Fruit fly (Drosophila melanogaster) whole organism, embryonic: ENCODE measurements around the gene Sox100B.

Experiments
- CG10959 ChIP-seq: fragments of 200-800 bp; sonication (Bioruptor generic); IDR thresholded peaks from 2 replicates; pipeline ENCODE4 v1.3.6; 2022; ENCODE audit warnings: missing biosample characterization, missing genetic modification characterization
- CG11560 ChIP-seq: fragments of 200-800 bp; sonication (Bioruptor generic); IDR thresholded peaks from 3 replicates; pipeline ENCODE4 v1.3.6; 2022; ENCODE audit warnings: missing biosample characterization, missing genetic modification characterization
- CG12155 ChIP-seq: fragments of 200-800 bp; sonication (Bioruptor generic); optimal IDR thresholded peaks from 3 replicates; lab custom pipeline; 2016; ENCODE audit warnings: missing biosample characterization, missing genetic modification characterization
- CG14014 ChIP-seq: fragments of 200-800 bp; sonication (Bioruptor generic); IDR thresholded peaks from 2 replicates; pipeline ENCODE4 v1.3.6; 2022; ENCODE audit warnings: missing biosample characterization, missing genetic modification characterization
- CG1602 ChIP-seq: fragments of 200-800 bp; sonication (Bioruptor generic); optimal IDR thresholded peaks from 3 replicates; lab custom pipeline; 2016; ENCODE audit warnings: missing biosample characterization, missing genetic modification characterization
- CG16813 ChIP-seq: fragments of 200-800 bp; sonication (Bioruptor generic); IDR thresholded peaks from 3 replicates; pipeline ENCODE4 v1.3.6; 2022; ENCODE audit warnings: missing biosample characterization, missing genetic modification characterization; ENCODE audit not compliant: partially characterized antibody
- CG2120 ChIP-seq: fragments of 200-800 bp; sonication (Bioruptor generic); optimal IDR thresholded peaks from 3 replicates; lab custom pipeline; 2016; ENCODE audit warnings: missing biosample characterization, missing genetic modification characterization
- CG30020 ChIP-seq: fragments of 200-800 bp; optimal IDR thresholded peaks from 2 replicates; lab custom pipeline; 2019; ENCODE audit warnings: missing biosample characterization, mild to moderate bottlenecking, missing genetic modification characterization, moderate library complexity
- CG32772 ChIP-seq: fragments of 200-800 bp; sonication (Bioruptor generic); IDR thresholded peaks from 2 replicates; pipeline ENCODE4 v1.3.6; 2022; ENCODE audit warnings: missing biosample characterization, missing genetic modification characterization
- CG34422 ChIP-seq: fragments of 200-800 bp; sonication (Bioruptor generic); IDR thresholded peaks from 3 replicates; pipeline ENCODE4 v1.3.6; 2022; ENCODE audit warnings: missing biosample characterization, missing genetic modification characterization
- CG4360 ChIP-seq: fragments of 200-800 bp; sonication (Bioruptor generic); IDR thresholded peaks from 2 replicates; pipeline ENCODE4 v1.3.6; 2022; ENCODE audit warnings: missing biosample characterization, missing genetic modification characterization
- CG4707 ChIP-seq: fragments of 200-800 bp; sonication (Bioruptor generic); optimal IDR thresholded peaks from 2 replicates; lab custom pipeline; 2018; ENCODE audit warnings: missing biosample characterization, mild to moderate bottlenecking, missing genetic modification characterization, moderate library complexity
- CG5180 ChIP-seq: fragments of 200-800 bp; sonication (Bioruptor generic); optimal IDR thresholded peaks from 3 replicates; lab custom pipeline; 2017; ENCODE audit warnings: missing biosample characterization, missing genetic modification characterization, mild to moderate bottlenecking, moderate library complexity, missing genetic modification reagents
- CG6765 ChIP-seq: fragments of 200-800 bp; sonication (Bioruptor generic); optimal IDR thresholded peaks from 3 replicates; lab custom pipeline; 2017; ENCODE audit warnings: missing biosample characterization, mild to moderate bottlenecking, missing genetic modification characterization
- CG7745 ChIP-seq: fragments of 200-800 bp; sonication (Bioruptor generic); optimal IDR thresholded peaks from 2 replicates; lab custom pipeline; 2018; ENCODE audit warnings: missing biosample characterization, mild to moderate bottlenecking, missing genetic modification characterization, moderate library complexity
- CG8944 ChIP-seq: fragments of 200-800 bp; sonication (Bioruptor generic); optimal IDR thresholded peaks from 3 replicates; lab custom pipeline; 2016; ENCODE audit warnings: missing biosample characterization, missing genetic modification characterization
- CG9609 ChIP-seq: fragments of 200-800 bp; sonication (Bioruptor generic); optimal IDR thresholded peaks from 3 replicates; lab custom pipeline; 2016; ENCODE audit warnings: missing biosample characterization, missing genetic modification characterization
- CG9797 ChIP-seq: fragments of 200-800 bp; sonication (Bioruptor generic); optimal IDR thresholded peaks from 3 replicates; lab custom pipeline; 2018; ENCODE audit warnings: missing biosample characterization, mild to moderate bottlenecking, missing genetic modification characterization
- CTCF ChIP-seq: fragments of 200-800 bp; sonication (Bioruptor generic); optimal IDR thresholded peaks from 2 replicates; lab custom pipeline; 2017; ENCODE audit warnings: missing biosample characterization, mild to moderate bottlenecking, missing genetic modification characterization, moderate library complexity
- Dad ChIP-seq: fragments of 200-800 bp; sonication (Bioruptor generic); optimal IDR thresholded peaks from 3 replicates; lab custom pipeline; 2016; ENCODE audit warnings: missing biosample characterization, missing genetic modification characterization
- Dll ChIP-seq: fragments of 200-800 bp; sonication (Bioruptor generic); IDR thresholded peaks from 4 replicates; pipeline ENCODE4 v1.3.6; 2022; ENCODE audit warnings: missing biosample characterization, missing genetic modification characterization; ENCODE audit not compliant: partially characterized antibody
- Drgx ChIP-seq: fragments of 200-800 bp; sonication (Bioruptor generic); IDR thresholded peaks from 2 replicates; pipeline ENCODE4 v1.3.6; 2022; ENCODE audit warnings: missing biosample characterization, missing genetic modification characterization
- E2f1 ChIP-seq: fragments of 200-800 bp; sonication (Bioruptor generic); IDR thresholded peaks from 2 replicates; pipeline ENCODE4 v1.3.6; 2022; ENCODE audit warnings: missing biosample characterization, missing genetic modification characterization
- HHEX ChIP-seq: fragments of 200-800 bp; sonication (Bioruptor generic); optimal IDR thresholded peaks from 3 replicates; lab custom pipeline; 2017; ENCODE audit warnings: missing biosample characterization, mild to moderate bottlenecking, missing genetic modification characterization, missing genetic modification reagents
- Hmr ChIP-seq: fragments of 200-800 bp; sonication (Bioruptor generic); optimal IDR thresholded peaks from 3 replicates; lab custom pipeline; 2017; ENCODE audit warnings: mild to moderate bottlenecking, missing biosample characterization, missing genetic modification reagents, missing genetic modification characterization
- Nf-YA ChIP-seq: fragments of 200-800 bp; sonication (Bioruptor generic); IDR thresholded peaks from 2 replicates; pipeline ENCODE4 v1.3.6; 2022; ENCODE audit warnings: missing biosample characterization, missing genetic modification characterization
- Optix ChIP-seq: fragments of 200-800 bp; sonication (Bioruptor generic); IDR thresholded peaks from 3 replicates; pipeline ENCODE4 v1.3.6; 2022; ENCODE audit warnings: missing biosample characterization, missing genetic modification characterization
- PHDP ChIP-seq: fragments of 200-800 bp; sonication (Bioruptor generic); optimal IDR thresholded peaks from 3 replicates; lab custom pipeline; 2018; ENCODE audit warnings: missing biosample characterization, mild to moderate bottlenecking, missing genetic modification characterization, moderate library complexity
- Pdp1 ChIP-seq, 2 experiments: fragments of 200-800 bp; sonication (Bioruptor generic); optimal IDR thresholded peaks; 3 replicates each; lab custom pipeline; 2016; ENCODE audit warnings: missing biosample characterization in 2 of 2, missing genetic modification characterization in 2 of 2, mild to moderate bottlenecking in 1 of 2, moderate library complexity in 1 of 2
- Sry-δ ChIP-seq: fragments of 200-800 bp; sonication (Bioruptor generic); optimal IDR thresholded peaks from 2 replicates; lab custom pipeline; 2016; ENCODE audit warnings: missing biosample characterization, missing genetic modification characterization
- al ChIP-seq: fragments of 200-800 bp; sonication (Bioruptor generic); IDR thresholded peaks from 2 replicates; pipeline ENCODE4 v1.3.6; 2022; ENCODE audit warnings: missing biosample characterization, missing genetic modification characterization
- amos ChIP-seq: fragments of 200-800 bp; sonication (Bioruptor generic); IDR thresholded peaks from 2 replicates; pipeline ENCODE4 v1.3.6; 2022; ENCODE audit warnings: missing biosample characterization, missing genetic modification characterization; ENCODE audit not compliant: partially characterized antibody
- ara ChIP-seq: fragments of 200-800 bp; sonication (Bioruptor generic); IDR thresholded peaks from 2 replicates; pipeline ENCODE4 v1.3.6; 2022; ENCODE audit warnings: missing biosample characterization, missing genetic modification characterization
- bigmax ChIP-seq: fragments of 200-800 bp; sonication (Bioruptor generic); optimal IDR thresholded peaks from 2 replicates; lab custom pipeline; 2018; ENCODE audit warnings: missing biosample characterization, mild to moderate bottlenecking, missing genetic modification characterization
- cas ChIP-seq: fragments of 200-800 bp; sonication (Bioruptor generic); IDR thresholded peaks from 2 replicates; pipeline ENCODE4 v1.3.6; 2022; ENCODE audit warnings: missing biosample characterization, missing genetic modification characterization
- chm ChIP-seq: fragments of 200-800 bp; sonication (Bioruptor generic); IDR thresholded peaks from 2 replicates; pipeline ENCODE4 v1.3.6; 2022; ENCODE audit warnings: missing biosample characterization, missing genetic modification characterization
- dysf ChIP-seq: fragments of 200-800 bp; sonication (Bioruptor generic); IDR thresholded peaks from 3 replicates; pipeline ENCODE4 v1.3.6; 2022; ENCODE audit warnings: missing biosample characterization, missing genetic modification characterization
- emc ChIP-seq: fragments of 200-800 bp; sonication (Bioruptor generic); optimal IDR thresholded peaks from 2 replicates; lab custom pipeline; 2016; ENCODE audit warnings: missing biosample characterization, missing genetic modification characterization
- eyg ChIP-seq: fragments of 200-800 bp; sonication (Bioruptor generic); optimal IDR thresholded peaks from 3 replicates; lab custom pipeline; 2016; ENCODE audit warnings: missing biosample characterization, missing genetic modification characterization
- ham ChIP-seq: fragments of 200-800 bp; sonication (Bioruptor generic); IDR thresholded peaks from 2 replicates; pipeline ENCODE4 v1.3.6; 2022; ENCODE audit warnings: missing biosample characterization, missing genetic modification characterization
- jumu ChIP-seq: fragments of 200-800 bp; sonication (Bioruptor generic); optimal IDR thresholded peaks from 3 replicates; lab custom pipeline; 2016; ENCODE audit warnings: missing biosample characterization, missing genetic modification characterization
- mam ChIP-seq: fragments of 200-800 bp; sonication (Bioruptor generic); optimal IDR thresholded peaks from 3 replicates; lab custom pipeline; 2016; ENCODE audit warnings: missing biosample characterization, missing genetic modification characterization
- ranshi ChIP-seq: fragments of 200-800 bp; sonication (Bioruptor generic); IDR thresholded peaks from 2 replicates; pipeline ENCODE4 v1.3.6; 2022; ENCODE audit warnings: missing biosample characterization, missing genetic modification characterization
- sc ChIP-seq, 3 experiments: fragments of >200 bp in 2 of 3; fragments of 200-800 bp in 1 of 3; sonication (Bioruptor generic) in 1 of 3; optimal IDR thresholded peaks; 2 replicates in 2 of 3; 3 replicates in 1 of 3; lab custom pipeline; 2017; ENCODE audit warnings: mild to moderate bottlenecking in 1 of 3, missing biosample characterization in 1 of 3, missing genetic modification characterization in 1 of 3, missing genetic modification reagents in 1 of 3
- slp2 ChIP-seq: fragments of 200-800 bp; sonication (Bioruptor generic); optimal IDR thresholded peaks from 2 replicates; lab custom pipeline; 2016; ENCODE audit warnings: missing biosample characterization, missing genetic modification characterization
- sr ChIP-seq: fragments of 200-800 bp; sonication (Bioruptor generic); IDR thresholded peaks from 3 replicates; pipeline ENCODE4 v1.3.6; 2022; ENCODE audit warnings: missing biosample characterization, missing genetic modification characterization
- tna ChIP-seq: fragments of 200-800 bp; sonication (Bioruptor generic); IDR thresholded peaks from 2 replicates; pipeline ENCODE4 v1.3.6; 2022; ENCODE audit warnings: missing biosample characterization, missing genetic modification characterization; ENCODE audit not compliant: partially characterized antibody
- trem ChIP-seq: fragments of 200-800 bp; optimal IDR thresholded peaks from 3 replicates; lab custom pipeline; 2019; ENCODE audit warnings: missing biosample characterization, mild to moderate bottlenecking, missing genetic modification characterization, moderate library complexity
- zf30C ChIP-seq: fragments of 200-800 bp; sonication (Bioruptor generic); optimal IDR thresholded peaks from 3 replicates; lab custom pipeline; 2018; ENCODE audit warnings: missing biosample characterization, mild to moderate bottlenecking, missing genetic modification characterization

The Sox100B gene

dm6 chr3R:31060708-31061625 lies 4.1 kb upstream of the Sox100B start, which contains the start of gene dco (continued):
- TF ChIP-seq Pdp1 (GFP tag; optimal IDR thresholded peaks at IDR 0.05; lab: Kevin White, UChicago) = peak; percentile 81 to 87
- TF ChIP-seq ranshi (GFP tag; lab: Robert Waterston, UW) = peak; percentile 82
- TF ChIP-seq CG34422 (GFP tag; lab: Robert Waterston, UW) = peak; percentile 79; the same call in 2 of the 3 replicates
- TF ChIP-seq bigmax (GFP tag; lab: Kevin White, UChicago) = peak; percentile 42
- peak; percentile 18 for TF ChIP-seq CG30020 (tag; lab: Kevin White, UChicago)
- TF ChIP-seq mam (GFP tag; lab: Kevin White, UChicago) = peak; percentile 85
- TF ChIP-seq tna (GFP tag; lab: Robert Waterston, UW) = peak; percentile 6; the same call in 1 of the 2 replicates
- TF ChIP-seq amos (GFP tag; lab: Robert Waterston, UW) = peak; percentile 51
- peak; percentile 93 for TF ChIP-seq CG8944 (GFP tag; lab: Kevin White, UChicago)
- peak; percentile 69 for TF ChIP-seq chm (GFP tag; lab: Robert Waterston, UW)
- TF ChIP-seq CG5180 (GFP tag; lab: Kevin White, UChicago) = no peak
- TF ChIP-seq trem = peak; percentile 87
- no peak for TF ChIP-seq Drgx (GFP tag; lab: Robert Waterston, UW)
- TF ChIP-seq Dad = peak; percentile 76
- TF ChIP-seq Dll (GFP tag; lab: Robert Waterston, UW) = no peak
- TF ChIP-seq CG4707 (GFP tag; lab: Kevin White, UChicago) = no peak
- peak; percentile 74 for TF ChIP-seq CG14014 (GFP tag; lab: Robert Waterston, UW)
- TF ChIP-seq CTCF (GFP tag; lab: Kevin White, UChicago) = peak; percentile 100
- peak; percentile 83 for TF ChIP-seq CG11560 (tag; lab: Robert Waterston, UW)
- peak; percentile 77 for TF ChIP-seq CG2120 (GFP tag; lab: Kevin White, UChicago)
- peak; percentile 68 for TF ChIP-seq CG1602
- TF ChIP-seq Sry-δ = peak; percentile 55
- peak; percentile 92 for TF ChIP-seq CG32772
- TF ChIP-seq sc (optimal IDR thresholded peaks at IDR 0.05; lab: Kevin White, UChicago) = no peak
- no peak for TF ChIP-seq sc (GFP tag; optimal IDR thresholded peaks at IDR 0.05; lab: Kevin White, UChicago)
- peak; percentile 23 for TF ChIP-seq CG6765 (GFP tag; lab: Kevin White, UChicago)
- TF ChIP-seq CG4360 = no peak; the same call in 1 of the 2 replicates
- peak; percentile 65 for TF ChIP-seq slp2 (GFP tag; lab: Kevin White, UChicago)
- TF ChIP-seq CG10959 = peak; percentile 82
- peak; percentile 69; the same call in 2 of the 3 replicates for TF ChIP-seq Optix (GFP tag; lab: Robert Waterston, UW)
- TF ChIP-seq CG9797 = peak; percentile 95
- TF ChIP-seq PHDP (tag; lab: Kevin White, UChicago) = peak; percentile 23
- peak; percentile 71 for TF ChIP-seq ara (GFP tag; lab: Robert Waterston, UW)
- no peak for TF ChIP-seq eyg (GFP tag; lab: Kevin White, UChicago)
- peak; percentile 67 for TF ChIP-seq HHEX (GFP tag; lab: Kevin White, UChicago)
- peak; percentile 87 for TF ChIP-seq dysf (GFP tag; lab: Robert Waterston, UW)
- no peak for TF ChIP-seq CG16813 (GFP tag; lab: Robert Waterston, UW)
- TF ChIP-seq al (GFP tag; lab: Robert Waterston, UW) = peak; percentile 62
- peak; percentile 49 for TF ChIP-seq Nf-YA (GFP tag; lab: Robert Waterston, UW)
- TF ChIP-seq ham (GFP tag; lab: Robert Waterston, UW) = no peak
- peak; percentile 79 for TF ChIP-seq emc
- peak; percentile 75 for TF ChIP-seq CG9609 (GFP tag; lab: Kevin White, UChicago)
- no peak for TF ChIP-seq zf30C (GFP tag; lab: Kevin White, UChicago)
- peak; percentile 51 for TF ChIP-seq CG12155 (GFP tag; lab: Kevin White, UChicago)
- peak; percentile 79 for TF ChIP-seq E2f1 (GFP tag; lab: Robert Waterston, UW)
- TF ChIP-seq jumu (GFP tag; lab: Kevin White, UChicago) = peak; percentile 81
- no peak for TF ChIP-seq cas (GFP tag; lab: Robert Waterston, UW)
- peak; percentile 13; the same call in 1 of the 3 replicates for TF ChIP-seq sr (GFP tag; lab: Robert Waterston, UW)
- TF ChIP-seq CG7745 (tag; lab: Kevin White, UChicago) = no peak
- TF ChIP-seq Hmr (GFP tag; lab: Kevin White, UChicago) = peak; percentile 83
